Fruit fly (Drosophila melanogaster) whole organism, prepupa: Measurements from ENCODE around the gene CG6733.

Experiments
- Blimp-1 ChIP-seq: fragments of 200-800 bp; sonication (Bioruptor generic); optimal IDR thresholded peaks from 3 replicates; lab custom pipeline; 2017; ENCODE audit warnings: missing biosample characterization, missing genetic modification characterization, mild to moderate bottlenecking, moderate library complexity, missing genetic modification reagents
- CG10631 ChIP-seq: fragments of 200-800 bp; sonication (Bioruptor generic); optimal IDR thresholded peaks from 2 replicates; lab custom pipeline; 2016; ENCODE audit warnings: missing biosample characterization, missing genetic modification characterization
- CG10669 ChIP-seq: fragments of 200-800 bp; sonication (Bioruptor generic); optimal IDR thresholded peaks from 3 replicates; lab custom pipeline; 2018; ENCODE audit warnings: missing biosample characterization, mild to moderate bottlenecking, missing genetic modification characterization, moderate library complexity
- CG11294 ChIP-seq: fragments of 200-800 bp; sonication (Bioruptor generic); IDR thresholded peaks from 2 replicates; pipeline ENCODE4 v1.3.6; 2022; ENCODE audit warnings: missing biosample characterization, missing genetic modification characterization
- CG11902 ChIP-seq: fragments of 200-800 bp; sonication (Bioruptor generic); optimal IDR thresholded peaks from 3 replicates; lab custom pipeline; 2016; ENCODE audit warnings: missing biosample characterization, missing genetic modification characterization
- CG1621 ChIP-seq: fragments of 200-800 bp; sonication (Bioruptor generic); optimal IDR thresholded peaks from 3 replicates; lab custom pipeline; 2018; ENCODE audit warnings: missing biosample characterization, mild to moderate bottlenecking, missing genetic modification characterization
- CG16779 ChIP-seq: fragments of 200-800 bp; sonication (Bioruptor generic); optimal IDR thresholded peaks from 3 replicates; lab custom pipeline; 2017; ENCODE audit warnings: missing biosample characterization, mild to moderate bottlenecking, missing genetic modification characterization
- CG32006 ChIP-seq: fragments of 200-800 bp; sonication (Bioruptor generic); optimal IDR thresholded peaks from 3 replicates; lab custom pipeline; 2017; ENCODE audit warnings: missing biosample characterization, mild to moderate bottlenecking, missing genetic modification characterization
- CG34406 ChIP-seq: fragments of 200-800 bp; sonication (Bioruptor generic); optimal IDR thresholded peaks from 3 replicates; lab custom pipeline; 2016; ENCODE audit warnings: missing biosample characterization, missing genetic modification characterization
- CG6792 ChIP-seq: fragments of 200-800 bp; sonication (Bioruptor generic); optimal IDR thresholded peaks from 3 replicates; lab custom pipeline; 2016; ENCODE audit warnings: missing biosample characterization, missing genetic modification characterization
- CG6854 ChIP-seq: fragments of 200-800 bp; sonication (Bioruptor generic); optimal IDR thresholded peaks from 2 replicates; lab custom pipeline; 2017; ENCODE audit warnings: missing biosample characterization, mild to moderate bottlenecking, missing genetic modification characterization
- CG7368 ChIP-seq: fragments of 200-800 bp; sonication (Bioruptor generic); optimal IDR thresholded peaks from 3 replicates; lab custom pipeline; 2016; ENCODE audit warnings: missing biosample characterization, missing genetic modification characterization
- CG8119 ChIP-seq: fragments of 200-800 bp; sonication (Bioruptor generic); IDR thresholded peaks from 3 replicates; pipeline ENCODE4 v1.3.6; 2022; ENCODE audit warnings: missing biosample characterization, missing genetic modification characterization
- CG8319 ChIP-seq: fragments of 200-800 bp; sonication (Bioruptor generic); optimal IDR thresholded peaks from 3 replicates; lab custom pipeline; 2016; ENCODE audit warnings: missing biosample characterization, missing genetic modification characterization
- Eip78C ChIP-seq: fragments of 200-800 bp; sonication (Bioruptor generic); peaks from one replicate; lab custom pipeline; 2016; ENCODE audit warnings: missing biosample characterization, missing genetic modification characterization
- Eip93F ChIP-seq: fragments of 200-800 bp; sonication (Bioruptor generic); optimal IDR thresholded peaks from 2 replicates; lab custom pipeline; 2016; ENCODE audit warnings: missing biosample characterization, mild to moderate bottlenecking, missing genetic modification characterization
- Ets21C ChIP-seq: fragments of 200-800 bp; sonication (Bioruptor generic); optimal IDR thresholded peaks from 3 replicates; lab custom pipeline; 2016; ENCODE audit warnings: missing biosample characterization, missing genetic modification characterization
- Ets96B ChIP-seq: fragments of 200-800 bp; optimal IDR thresholded peaks from 2 replicates; lab custom pipeline; 2019; ENCODE audit warnings: missing biosample characterization, mild to moderate bottlenecking, missing genetic modification characterization, moderate library complexity
- Hr39 ChIP-seq: fragments of 200-800 bp; sonication (Bioruptor generic); optimal IDR thresholded peaks from 2 replicates; lab custom pipeline; 2016; ENCODE audit warnings: missing biosample characterization, missing genetic modification characterization
- Lpt ChIP-seq: fragments of 200-800 bp; sonication (Bioruptor generic); optimal IDR thresholded peaks from 3 replicates; lab custom pipeline; 2016; ENCODE audit warnings: missing biosample characterization, missing genetic modification characterization
- Met ChIP-seq: fragments of 200-800 bp; sonication (Bioruptor generic); optimal IDR thresholded peaks from 3 replicates; lab custom pipeline; 2016; ENCODE audit warnings: missing biosample characterization, missing genetic modification characterization
- OdsH ChIP-seq: fragments of 200-800 bp; sonication (Bioruptor generic); optimal IDR thresholded peaks from 3 replicates; lab custom pipeline; 2016; ENCODE audit warnings: missing biosample characterization, missing genetic modification characterization
- Smox ChIP-seq: fragments of 200-800 bp; sonication (Bioruptor generic); optimal IDR thresholded peaks from 3 replicates; lab custom pipeline; 2016; ENCODE audit warnings: missing biosample characterization, missing genetic modification characterization
- Sox14 ChIP-seq: fragments of 200-800 bp; sonication (Bioruptor generic); optimal IDR thresholded peaks from 3 replicates; lab custom pipeline; 2016; ENCODE audit warnings: missing biosample characterization, missing genetic modification characterization
- Sox15 ChIP-seq: fragments of 200-800 bp; sonication (Bioruptor generic); optimal IDR thresholded peaks from 3 replicates; lab custom pipeline; 2016; ENCODE audit warnings: missing biosample characterization, missing genetic modification characterization
- achi ChIP-seq: fragments of 200-800 bp; sonication (Bioruptor generic); optimal IDR thresholded peaks from 3 replicates; lab custom pipeline; 2016; ENCODE audit warnings: missing biosample characterization, missing genetic modification characterization
- cyc ChIP-seq: fragments of 200-800 bp; sonication (Bioruptor generic); optimal IDR thresholded peaks from 3 replicates; lab custom pipeline; 2016; ENCODE audit warnings: missing biosample characterization, missing genetic modification characterization
- dac ChIP-seq: fragments of 200-800 bp; sonication (Bioruptor generic); optimal IDR thresholded peaks from 2 replicates; lab custom pipeline; 2017; ENCODE audit warnings: missing biosample characterization, mild to moderate bottlenecking, missing genetic modification characterization
- dsx ChIP-seq: fragments of 200-800 bp; optimal IDR thresholded peaks from 3 replicates; lab custom pipeline; 2019; ENCODE audit warnings: missing biosample characterization, mild to moderate bottlenecking, missing genetic modification characterization, moderate library complexity; ENCODE audit not compliant: poor library complexity, severe bottlenecking
- fd59A ChIP-seq: fragments of 200-800 bp; sonication (Bioruptor generic); optimal IDR thresholded peaks from 2 replicates; lab custom pipeline; 2017; ENCODE audit warnings: missing biosample characterization, mild to moderate bottlenecking, missing genetic modification characterization, missing genetic modification reagents
- fd85E ChIP-seq: fragments of 200-800 bp; sonication (Bioruptor generic); optimal IDR thresholded peaks from 3 replicates; lab custom pipeline; 2016; ENCODE audit warnings: missing biosample characterization, missing genetic modification characterization
- fkh ChIP-seq: fragments of 200-800 bp; sonication (Bioruptor generic); optimal IDR thresholded peaks from 3 replicates; lab custom pipeline; 2017; ENCODE audit warnings: missing biosample characterization, mild to moderate bottlenecking, missing genetic modification characterization, moderate library complexity
- pdm3 ChIP-seq: fragments of 200-800 bp; sonication (Bioruptor generic); optimal IDR thresholded peaks from 3 replicates; lab custom pipeline; 2016; ENCODE audit warnings: missing biosample characterization, missing genetic modification characterization
- spab ChIP-seq: fragments of 200-800 bp; sonication (Bioruptor generic); optimal IDR thresholded peaks from 2 replicates; lab custom pipeline; 2017; ENCODE audit warnings: missing biosample characterization, mild to moderate bottlenecking, missing genetic modification characterization, missing genetic modification reagents
- ss ChIP-seq, 2 experiments: fragments of 200-800 bp; sonication (Bioruptor generic); optimal IDR thresholded peaks; 2 replicates in 1 of 2; 3 replicates in 1 of 2; lab custom pipeline; 2017 to 2018; ENCODE audit warnings: mild to moderate bottlenecking in 2 of 2, missing biosample characterization in 2 of 2, missing genetic modification characterization in 2 of 2, moderate library complexity in 1 of 2
- vri ChIP-seq: fragments of 200-800 bp; sonication (Bioruptor generic); optimal IDR thresholded peaks from 3 replicates; lab custom pipeline; 2016; ENCODE audit warnings: missing biosample characterization, mild to moderate bottlenecking, missing genetic modification characterization

CG6733 gene

dm6 chr3R:23138992-23139633 is 41.6 kb downstream of the CG6733 start:
- peak; percentile 42 for TF ChIP-seq Eip78C (GFP tag; lab: Kevin White, UChicago)
- TF ChIP-seq CG11902, result no peak
- TF ChIP-seq, all 60 proteins: peak for 1

- TF ChIP-seq fkh (peak; percentile 11), CG10631 (GFP tag; lab: Kevin White, UChicago) (no peak), CG32006 (GFP tag; lab: Kevin White, UChicago) (peak; percentile 1), Ets21C (no peak)
Measured at dm6 chr3R:23139634-23140010, 42.1 kb downstream of the CG6733 start.

- TF ChIP-seq vri (GFP tag; lab: Kevin White, UChicago) (peak; percentile 26), fd85E (GFP tag; lab: Kevin White, UChicago) (no peak)
Measured at dm6 chr3R:23140280-23140679, 42.8 kb downstream of the CG6733 start.

- TF ChIP-seq CG11294 (GFP tag; lab: Robert Waterston, UW), result no peak
- TF ChIP-seq spab (GFP tag; lab: Kevin White, UChicago), result no peak
- TF ChIP-seq fd85E (GFP tag; lab: Kevin White, UChicago), result no peak
- no peak for TF ChIP-seq CG32006 (GFP tag; lab: Kevin White, UChicago)
- no peak for TF ChIP-seq CG7368
- TF ChIP-seq Hr39 (GFP tag; lab: Kevin White, UChicago), result no peak
- no peak for TF ChIP-seq ss (GFP tag; optimal IDR thresholded peaks at IDR 0.05; lab: Kevin White, UChicago)
- TF ChIP-seq CG1621 (tag; lab: Kevin White, UChicago), result no peak
- no peak for TF ChIP-seq Met (GFP tag; lab: Kevin White, UChicago)
- TF ChIP-seq achi (GFP tag; lab: Kevin White, UChicago), result no peak
- TF ChIP-seq Eip93F (GFP tag; lab: Kevin White, UChicago), result no peak
- no peak for TF ChIP-seq CG10669 (GFP tag; lab: Kevin White, UChicago)
- no peak for TF ChIP-seq fd59A (GFP tag; lab: Kevin White, UChicago)
- TF ChIP-seq Blimp-1, result no peak
Measured at dm6 chr3R:23141113-23141512, 43.6 kb downstream of the CG6733 start.

- TF ChIP-seq fkh (peak; percentile 4), dac (GFP tag; lab: Kevin White, UChicago) (no peak), vri (GFP tag; lab: Kevin White, UChicago) (peak; percentile 19), Eip78C (GFP tag; lab: Kevin White, UChicago) (peak; percentile 59), fd59A (GFP tag; lab: Kevin White, UChicago) (no peak), dsx (GFP tag; lab: Kevin White, UChicago) (peak; percentile 9), Blimp-1 (peak; percentile 57), CG8119 (GFP tag; lab: Robert Waterston, UW) (0 out of 3 replicates have a peak, but pooled peaks have one; percentile 16), ss (GFP tag; optimal IDR thresholded peaks at IDR 0.05; lab: Kevin White, UChicago) (peak; percentile 15 to 40)
Measured at dm6 chr3R:23141678-23142338, 44.3 kb downstream of the CG6733 start, which contains the start of gene hh. hh (minus strand) TSS chr3R:23141906.

- TF ChIP-seq ss (GFP tag; optimal IDR thresholded peaks at IDR 0.05; lab: Kevin White, UChicago), result no peak
- no peak for TF ChIP-seq Eip93F (GFP tag; lab: Kevin White, UChicago)
- no peak for TF ChIP-seq Sox15 (GFP tag; lab: Kevin White, UChicago)
- no peak for TF ChIP-seq CG34406
- TF ChIP-seq CG6792 (GFP tag; lab: Kevin White, UChicago), result no peak
- TF ChIP-seq Smox, result no peak
- no peak for TF ChIP-seq Hr39 (GFP tag; lab: Kevin White, UChicago)
- TF ChIP-seq OdsH, result no peak
- no peak for TF ChIP-seq Sox14 (GFP tag; lab: Kevin White, UChicago)
- TF ChIP-seq CG6854, result no peak
- TF ChIP-seq CG8319, result no peak
- no peak for TF ChIP-seq CG11294 (GFP tag; lab: Robert Waterston, UW)
- no peak for TF ChIP-seq Ets96B (tag; lab: Kevin White, UChicago)
- TF ChIP-seq Eip78C (GFP tag; lab: Kevin White, UChicago), result no peak
- TF ChIP-seq Lpt (GFP tag; lab: Kevin White, UChicago), result no peak
- TF ChIP-seq Blimp-1, result no peak
- TF ChIP-seq CG16779 (tag; lab: Kevin White, UChicago), result no peak
- TF ChIP-seq CG8119 (GFP tag; lab: Robert Waterston, UW), result no peak
- no peak for TF ChIP-seq cyc
- no peak for TF ChIP-seq pdm3
Measured at dm6 chr3R:23143440-23143839, 45.9 kb downstream of the CG6733 start.
